Worm (Caenorhabditis elegans) whole organism, L1 larva: Measurements from ENCODE around the gene pho-6.

Experiments
- C04F5.9 ChIP-seq: sonication (generic microtip); optimal IDR thresholded peaks from 2 replicates; lab custom pipeline; 2016; ENCODE audit warnings: missing genetic modification characterization, missing compliant biosample characterization
- C16A3.4 ChIP-seq: fragments of 150-350 bp; optimal IDR thresholded peaks from 2 replicates; lab custom pipeline; 2014; ENCODE audit warnings: missing biosample characterization, missing genetic modification characterization
- C34B4.2 ChIP-seq: sonication (generic microtip); optimal IDR thresholded peaks from 2 replicates; lab custom pipeline; 2017; ENCODE audit warnings: mild to moderate bottlenecking, missing genetic modification characterization, missing compliant biosample characterization
- F16B12.6 ChIP-seq: fragments of 150-350 bp; optimal IDR thresholded peaks from 2 replicates; lab custom pipeline; 2014; ENCODE audit warnings: missing biosample characterization, missing genetic modification characterization
- alr-1 ChIP-seq: fragments of 200-800 bp; sonication (Bioruptor generic); optimal IDR thresholded peaks from 2 replicates; lab custom pipeline; 2018; ENCODE audit warnings: borderline replicate concordance, mild to moderate bottlenecking, missing genetic modification characterization, missing compliant biosample characterization
- aly-2 ChIP-seq: fragments of 150-350 bp; optimal IDR thresholded peaks from 2 replicates; lab custom pipeline; 2014; ENCODE audit warnings: missing biosample characterization, missing genetic modification characterization
- ama-1 ChIP-seq: fragments of 150-350 bp; optimal IDR thresholded peaks from 2 replicates; lab custom pipeline; 2014
- ceh-63 ChIP-seq: fragments of 200-800 bp; sonication (Bioruptor generic); optimal IDR thresholded peaks from 2 replicates; lab custom pipeline; 2018; ENCODE audit warnings: mild to moderate bottlenecking, missing genetic modification characterization, missing compliant biosample characterization
- ceh-8 ChIP-seq: fragments of 200-800 bp; sonication (Bioruptor generic); optimal IDR thresholded peaks from 2 replicates; lab custom pipeline; 2018; ENCODE audit warnings: mild to moderate bottlenecking, missing genetic modification characterization, moderate library complexity, missing compliant biosample characterization
- ceh-90 ChIP-seq: sonication (generic microtip); optimal IDR thresholded peaks from 2 replicates; lab custom pipeline; 2016; ENCODE audit warnings: missing genetic modification characterization, missing compliant biosample characterization
- ces-1 ChIP-seq: fragments of 150-350 bp; optimal IDR thresholded peaks from 2 replicates; lab custom pipeline; 2014; ENCODE audit warnings: missing biosample characterization, missing genetic modification reagents, missing genetic modification characterization
- dpl-1 ChIP-seq, 3 experiments: fragments of 150-350 bp in 2 of 3; sonication (generic microtip) in 1 of 3; optimal IDR thresholded peaks; 2 replicates each; lab custom pipeline; 2014 to 2017; ENCODE audit warnings: missing biosample characterization in 3 of 3, missing genetic modification characterization in 3 of 3, missing genetic modification reagents in 3 of 3
- efl-3 ChIP-seq: fragments of 200-800 bp; sonication (Bioruptor generic); optimal IDR thresholded peaks from 2 replicates; lab custom pipeline; 2018; ENCODE audit warnings: mild to moderate bottlenecking, missing genetic modification characterization, missing compliant biosample characterization
- egl-27 ChIP-seq, 2 experiments: fragments of 150-350 bp in 1 of 2; sonication (generic microtip); optimal IDR thresholded peaks; 3 replicates each; lab custom pipeline; 2017 to 2018; ENCODE audit warnings: missing biosample characterization in 2 of 2, missing genetic modification characterization in 2 of 2, missing genetic modification reagents in 2 of 2
- elt-2 ChIP-seq: sonication (generic microtip); optimal IDR thresholded peaks from 2 replicates; lab custom pipeline; 2016; ENCODE audit warnings: missing genetic modification characterization, mild to moderate bottlenecking, inconsistent platforms, missing compliant biosample characterization, missing genetic modification reagents
- elt-3 ChIP-seq, 6 experiments: fragments of 150-350 bp in 1 of 6; sonication (generic microtip); optimal IDR thresholded peaks; 2 replicates each; lab custom pipeline; 2017 to 2018; ENCODE audit warnings: missing biosample characterization in 6 of 6, missing genetic modification characterization in 6 of 6, inconsistent platforms in 1 of 6
- fkh-10 ChIP-seq: sonication (generic microtip); optimal IDR thresholded peaks from 2 replicates; lab custom pipeline; 2017; ENCODE audit warnings: missing biosample characterization, missing genetic modification reagents, missing genetic modification characterization
- fkh-4 ChIP-seq: sonication (generic microtip); optimal IDR thresholded peaks from 2 replicates; lab custom pipeline; 2016; ENCODE audit warnings: missing compliant biosample characterization, missing genetic modification characterization, borderline replicate concordance
- fkh-8 ChIP-seq: sonication (generic microtip); optimal IDR thresholded peaks from 2 replicates; lab custom pipeline; 2016; ENCODE audit warnings: mild to moderate bottlenecking, missing genetic modification characterization, missing compliant biosample characterization
- fos-1 ChIP-seq: fragments of 150-350 bp; optimal IDR thresholded peaks from 2 replicates; lab custom pipeline; 2014; ENCODE audit warnings: missing biosample characterization, missing genetic modification characterization
- grh-1 ChIP-seq: fragments of 200-800 bp; sonication (Bioruptor generic); IDR thresholded peaks from 2 replicates; pipeline ENCODE4 v1.3.6; 2022; ENCODE audit warnings: missing genetic modification reagents, missing genetic modification characterization, missing compliant biosample characterization
- hlh-4 ChIP-seq: sonication (generic microtip); optimal IDR thresholded peaks from 2 replicates; lab custom pipeline; 2016; ENCODE audit warnings: mild to moderate bottlenecking, missing genetic modification characterization, missing compliant biosample characterization
- isw-1 ChIP-seq: fragments of 200-800 bp; sonication (Bioruptor generic); IDR thresholded peaks from 2 replicates; pipeline ENCODE4 v1.3.6; 2022; ENCODE audit warnings: missing genetic modification characterization, missing compliant biosample characterization
- jun-1 ChIP-seq: fragments of 150-350 bp; optimal IDR thresholded peaks from 2 replicates; lab custom pipeline; 2014; ENCODE audit warnings: missing biosample characterization, missing genetic modification reagents, missing genetic modification characterization
- lin-13 ChIP-seq: fragments of 150-350 bp; optimal IDR thresholded peaks from 2 replicates; lab custom pipeline; 2014; ENCODE audit warnings: missing biosample characterization, missing genetic modification reagents, missing genetic modification characterization
- lin-14 ChIP-seq: fragments of 200-800 bp; sonication (Bioruptor generic); optimal IDR thresholded peaks from 2 replicates; lab custom pipeline; 2018; ENCODE audit warnings: mild to moderate bottlenecking, missing genetic modification characterization, moderate library complexity, missing compliant biosample characterization
- lir-3 ChIP-seq: sonication (generic microtip); optimal IDR thresholded peaks from 2 replicates; lab custom pipeline; 2016; ENCODE audit warnings: mild to moderate bottlenecking, missing genetic modification characterization, moderate library complexity, missing compliant biosample characterization; ENCODE audit not compliant: poor library complexity
- mef-2 ChIP-seq: fragments of 150-350 bp; optimal IDR thresholded peaks from 2 replicates; lab custom pipeline; 2014; ENCODE audit warnings: missing biosample characterization, missing genetic modification characterization
- mep-1 ChIP-seq: fragments of 150-350 bp; optimal IDR thresholded peaks from 2 replicates; lab custom pipeline; 2014; ENCODE audit warnings: missing biosample characterization, missing genetic modification characterization
- nhr-19 ChIP-seq: fragments of 200-800 bp; sonication (Bioruptor generic); conservative IDR thresholded peaks from 2 replicates; pipeline ENCODE4 v1.3.6; 2022; ENCODE audit warnings: missing genetic modification characterization, missing compliant biosample characterization
- nhr-28 ChIP-seq: fragments of 150-350 bp; optimal IDR thresholded peaks from 2 replicates; lab custom pipeline; 2014; ENCODE audit warnings: missing biosample characterization, missing genetic modification characterization
- nhr-47 ChIP-seq: sonication (generic microtip); optimal IDR thresholded peaks from 2 replicates; lab custom pipeline; 2016; ENCODE audit warnings: mild to moderate bottlenecking, missing genetic modification characterization, moderate library complexity, missing compliant biosample characterization
- nhr-71 ChIP-seq: sonication (generic microtip); optimal IDR thresholded peaks from 2 replicates; lab custom pipeline; 2016; ENCODE audit warnings: mild to moderate bottlenecking, missing genetic modification characterization, moderate library complexity, missing compliant biosample characterization
- nhr-76 ChIP-seq: sonication (generic microtip); optimal IDR thresholded peaks from 2 replicates; lab custom pipeline; 2017; ENCODE audit warnings: missing biosample characterization, missing genetic modification characterization
- nhr-77 ChIP-seq: fragments of 150-350 bp; optimal IDR thresholded peaks from 2 replicates; lab custom pipeline; 2014; ENCODE audit warnings: missing biosample characterization, missing genetic modification characterization
- nhr-84 ChIP-seq: sonication (generic microtip); optimal IDR thresholded peaks from 2 replicates; lab custom pipeline; 2017; ENCODE audit warnings: missing biosample characterization, missing genetic modification characterization
- nhr-90 ChIP-seq: sonication (generic microtip); optimal IDR thresholded peaks from 2 replicates; lab custom pipeline; 2016; ENCODE audit warnings: mild to moderate bottlenecking, missing genetic modification characterization, missing compliant biosample characterization; ENCODE audit not compliant: poor library complexity
- pag-3 ChIP-seq: sonication (generic microtip); optimal IDR thresholded peaks from 2 replicates; lab custom pipeline; 2017; ENCODE audit warnings: missing genetic modification characterization, mild to moderate bottlenecking, missing compliant biosample characterization, antibody characterized with exemption, borderline replicate concordance; ENCODE audit not compliant: insufficient read depth
- pax-3 ChIP-seq: fragments of 200-800 bp; sonication (Bioruptor generic); optimal IDR thresholded peaks from 2 replicates; lab custom pipeline; 2018; ENCODE audit warnings: mild to moderate bottlenecking, missing genetic modification characterization, moderate library complexity, missing compliant biosample characterization
- pqm-1 ChIP-seq: sonication (generic microtip); optimal IDR thresholded peaks from 3 replicates; lab custom pipeline; 2017; ENCODE audit warnings: missing biosample characterization, missing genetic modification characterization
- skn-1 ChIP-seq: fragments of 150-350 bp; optimal IDR thresholded peaks from 2 replicates; lab custom pipeline; 2014; ENCODE audit warnings: missing biosample characterization, missing genetic modification characterization
- snpc-4 ChIP-seq: fragments of 150-350 bp; optimal IDR thresholded peaks from 2 replicates; lab custom pipeline; 2014; ENCODE audit warnings: missing biosample characterization, missing genetic modification characterization
- snu-23 ChIP-seq: sonication (generic microtip); optimal IDR thresholded peaks from 2 replicates; lab custom pipeline; 2016; ENCODE audit warnings: missing genetic modification characterization, missing compliant biosample characterization
- sptf-1 ChIP-seq: fragments of 150-350 bp; optimal IDR thresholded peaks from 2 replicates; lab custom pipeline; 2014; ENCODE audit warnings: missing biosample characterization, missing genetic modification characterization
- sup-37 ChIP-seq: fragments of 200-800 bp; sonication (Bioruptor generic); optimal IDR thresholded peaks from 2 replicates; lab custom pipeline; 2018; ENCODE audit warnings: mild to moderate bottlenecking, missing genetic modification characterization, missing compliant biosample characterization
- swsn-7 ChIP-seq: sonication (generic microtip); optimal IDR thresholded peaks from 2 replicates; lab custom pipeline; 2016; ENCODE audit warnings: missing genetic modification characterization, missing compliant biosample characterization
- tbx-2 ChIP-seq: sonication (generic microtip); optimal IDR thresholded peaks from 2 replicates; lab custom pipeline; 2016; ENCODE audit warnings: missing genetic modification characterization, missing compliant biosample characterization
- unc-130 ChIP-seq: fragments of 150-350 bp; optimal IDR thresholded peaks from 2 replicates; lab custom pipeline; 2017; ENCODE audit warnings: missing biosample characterization, missing genetic modification characterization, inconsistent platforms
- unc-30 ChIP-seq: sonication (generic microtip); optimal IDR thresholded peaks from 2 replicates; lab custom pipeline; 2017; ENCODE audit warnings: missing biosample characterization, missing genetic modification characterization
- unc-62 ChIP-seq: fragments of 150-350 bp; optimal IDR thresholded peaks from 2 replicates; lab custom pipeline; 2014; ENCODE audit warnings: missing biosample characterization, missing genetic modification reagents, missing genetic modification characterization
- unc-86 ChIP-seq: sonication (generic microtip); optimal IDR thresholded peaks from 2 replicates; lab custom pipeline; 2016; ENCODE audit warnings: missing genetic modification characterization, missing compliant biosample characterization
- xbp-1 ChIP-seq: sonication (generic microtip); optimal IDR thresholded peaks from 2 replicates; lab custom pipeline; 2016; ENCODE audit warnings: missing genetic modification characterization, missing compliant biosample characterization
- zag-1 ChIP-seq: fragments of 150-350 bp; optimal IDR thresholded peaks from 2 replicates; lab custom pipeline; 2014; ENCODE audit warnings: missing biosample characterization, missing genetic modification characterization

pho-6 gene

DNA sequence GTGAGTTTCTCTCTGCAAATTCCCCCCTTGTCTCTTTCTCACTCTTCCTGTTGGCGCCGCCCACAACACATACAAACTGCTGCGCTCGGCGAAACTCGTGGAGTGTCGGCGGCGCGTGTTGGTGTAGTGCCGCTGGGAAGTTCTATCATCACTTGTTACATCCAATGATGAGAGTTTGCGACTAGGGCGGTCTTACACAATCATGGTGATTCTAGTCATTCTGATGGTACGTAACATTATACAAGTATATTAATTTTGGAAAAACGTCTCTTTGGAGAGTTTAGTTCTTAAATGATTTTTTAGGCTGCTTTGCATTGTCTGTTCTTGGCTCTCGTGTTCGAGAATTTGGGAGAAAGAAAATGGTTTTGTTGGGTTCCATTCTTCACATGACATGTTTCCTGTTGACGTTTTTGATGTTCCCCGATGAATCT lies 45.3 kb downstream of the pho-6 start (continued):
- TF ChIP-seq ama-1 (lab: Kevin White, UChicago) (peak; percentile 96), aly-2 (peak; percentile 49), xbp-1 (tag; lab: Kevin White, UChicago) (peak; percentile 89), efl-3 (GFP tag; lab: Kevin White, UChicago) (peak; percentile 68), pag-3 (tag; lab: Kevin White, UChicago) (no peak), egl-27 (tag; optimal IDR thresholded peaks at IDR 0.05; lab: Kevin White, UChicago) (no peak), nhr-76 (no peak), C16A3.4 (tag; lab: Kevin White, UChicago) (peak; percentile 39), swsn-7 (peak; percentile 93), nhr-71 (tag; lab: Kevin White, UChicago) (peak; percentile 95), nhr-84 (no peak), jun-1 (peak; percentile 55), nhr-28 (tag; lab: Kevin White, UChicago) (no peak), unc-62 (GFP tag; lab: Kevin White, UChicago) (no peak), alr-1 (tag; lab: Kevin White, UChicago) (no peak), fos-1 (tag; lab: Kevin White, UChicago) (peak; percentile 75), fkh-8 (peak; percentile 38), snu-23 (GFP tag; lab: Kevin White, UChicago) (peak; percentile 95), skn-1 (peak; percentile 71), unc-86 (tag; lab: Kevin White, UChicago) (peak; percentile 68), ceh-63 (no peak), C34B4.2 (no peak), hlh-4 (tag; lab: Kevin White, UChicago) (no peak), F16B12.6 (tag; lab: Kevin White, UChicago) (peak; percentile 37), lin-13 (GFP tag; lab: Kevin White, UChicago) (peak; percentile 59), zag-1 (tag; lab: Kevin White, UChicago) (no peak), nhr-47 (tag; lab: Kevin White, UChicago) (peak; percentile 95), mef-2 (tag; lab: Kevin White, UChicago) (no peak), ces-1 (GFP tag; lab: Kevin White, UChicago) (no peak), fkh-4 (tag; lab: Kevin White, UChicago) (no peak), pqm-1 (tag; lab: Kevin White, UChicago) (no peak), pax-3 (tag; lab: Kevin White, UChicago) (peak; percentile 74), lin-14 (GFP tag; lab: Kevin White, UChicago) (peak; percentile 92), mep-1 (tag; lab: Kevin White, UChicago) (peak; percentile 81), tbx-2 (peak; percentile 85), lir-3 (tag; lab: Kevin White, UChicago) (peak; percentile 50), sptf-1 (tag; lab: Kevin White, UChicago) (no peak), nhr-77 (tag; lab: Kevin White, UChicago) (peak; percentile 72), snpc-4 (peak; percentile 99), ceh-8 (GFP tag; lab: Kevin White, UChicago) (peak; percentile 66), dpl-1 (GFP tag; optimal IDR thresholded peaks at IDR 0.05; lab: Kevin White, UChicago) (peak; percentile 37 to 64 (median 56)), fkh-10 (GFP tag; lab: Kevin White, UChicago) (peak; percentile 25), unc-130 (tag; lab: Kevin White, UChicago) (peak; percentile 22), elt-2 (peak; percentile 89), nhr-90 (tag; lab: Kevin White, UChicago) (peak; percentile 96), nhr-19 (GFP tag; lab: Robert Waterston, UW) (peak; percentile 95), unc-30 (tag; lab: Kevin White, UChicago) (no peak), grh-1 (GFP tag; lab: Robert Waterston, UW) (peak; percentile 84), ceh-90 (tag; lab: Kevin White, UChicago) (no peak), elt-3 (tag; optimal IDR thresholded peaks at IDR 0.05; lab: Kevin White, UChicago) (peak; percentile 16 to 80 (median 29)), isw-1 (GFP tag; lab: Robert Waterston, UW) (peak; percentile 42), C04F5.9 (peak; percentile 45), sup-37 (GFP tag; lab: Kevin White, UChicago) (peak; percentile 73)
